Worm (Caenorhabditis elegans): ENCODE measurements around the gene Y39B6A.41.

Gene Y39B6A.41

DNA sequence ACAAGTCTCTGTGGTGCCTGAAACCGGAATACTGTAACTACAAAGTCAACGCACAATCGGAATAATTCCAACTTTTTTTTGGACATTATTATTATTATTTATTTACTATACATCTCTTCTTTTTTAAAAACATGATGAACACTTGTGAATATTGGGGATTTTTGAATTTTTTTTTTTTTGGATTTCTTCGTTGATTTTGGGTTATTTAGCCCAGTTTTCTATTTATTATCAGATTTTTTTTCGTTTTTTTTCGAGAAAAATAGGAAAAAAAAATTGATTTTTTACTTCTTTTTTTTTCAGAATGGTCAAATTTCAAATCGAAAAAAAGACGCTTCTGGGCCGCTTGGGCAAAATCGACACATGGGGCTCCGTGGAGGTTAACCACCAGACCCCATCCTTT, 20.3 kb upstream of the Y39B6A.41 start, which contains the start of gene tgt-2:
TSS of gene tgt-2 (plus strand) at position 301 of the 400 bp plus-strand sequence.
- TF ChIP-seq ceh-58 (GFP tag; IDR thresholded peaks at IDR 0.05): no peak
- no peak for TF ChIP-seq hlh-12 (tag; optimal IDR thresholded peaks at IDR 0.05)
- TF ChIP-seq nfya-1 (tag; optimal IDR thresholded peaks at IDR 0.05; ENCODE audit: borderline replicate concordance, insufficient read depth): no peak
- no peak for TF ChIP-seq hsf-1 (GFP tag; IDR thresholded peaks at IDR 0.05)
- TF ChIP-seq ztf-28 (GFP tag; IDR thresholded peaks at IDR 0.05): no peak
- TF ChIP-seq fkh-3 (tag; optimal IDR thresholded peaks at IDR 0.05): no peak
- no peak for TF ChIP-seq snpc-4 (GFP tag; optimal IDR thresholded peaks at IDR 0.05)
- TF ChIP-seq snpc-4 (tag; optimal IDR thresholded peaks at IDR 0.05): no peak
- TF ChIP-seq lin-26 (GFP tag; IDR thresholded peaks at IDR 0.05): no peak
- no peak for TF ChIP-seq ccch-3 (GFP tag; optimal IDR thresholded peaks at IDR 0.05)
- TF ChIP-seq F55B11.4 (tag; optimal IDR thresholded peaks at IDR 0.05; ENCODE audit: borderline replicate concordance, insufficient read depth): no peak
- no peak for TF ChIP-seq gei-17 (GFP tag; optimal IDR thresholded peaks at IDR 0.05)
- no peak for TF ChIP-seq let-526 (GFP tag; IDR thresholded peaks at IDR 0.05)
- no peak for TF ChIP-seq cebp-1 (GFP tag; IDR thresholded peaks at IDR 0.05)
- no peak for TF ChIP-seq cebp-1 (tag; optimal IDR thresholded peaks at IDR 0.05)
- TF ChIP-seq cebp-2 (GFP tag; IDR thresholded peaks at IDR 0.05): no peak
- no peak for TF ChIP-seq F23B12.7 (tag; optimal IDR thresholded peaks at IDR 0.05; ENCODE audit: insufficient read depth)
- no peak for TF ChIP-seq ztf-25 (GFP tag; IDR thresholded peaks at IDR 0.05)
- no peak for TF ChIP-seq attf-6 (GFP tag; IDR thresholded peaks at IDR 0.05)
- no peak for TF ChIP-seq rpc-1 (optimal IDR thresholded peaks at IDR 0.05)
- no peak for TF ChIP-seq rpc-1 (tag; optimal IDR thresholded peaks at IDR 0.05)
- no peak for TF ChIP-seq ekl-4 (GFP tag; IDR thresholded peaks at IDR 0.05)

DNA sequence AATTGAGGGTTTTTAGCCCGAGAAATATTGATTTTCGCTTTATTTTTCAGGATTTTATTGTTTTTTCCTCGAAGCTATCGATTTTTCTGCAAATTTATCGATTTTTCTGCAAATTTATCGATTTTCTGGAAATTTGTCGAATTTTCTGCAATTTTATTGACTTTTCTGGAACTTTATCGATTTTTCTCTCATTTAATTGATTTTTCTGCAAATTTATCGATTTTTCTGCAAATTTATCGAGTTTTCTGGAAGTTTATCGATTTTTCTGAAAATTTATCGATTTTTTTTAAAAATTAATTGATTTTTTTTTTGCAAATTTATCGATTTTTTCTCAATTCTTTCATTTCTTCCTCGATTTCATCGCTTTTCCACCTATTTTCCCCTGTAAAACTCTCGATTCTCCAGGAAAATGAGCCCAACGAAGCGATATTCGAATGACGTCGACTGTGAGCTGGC, 15.8 kb upstream of the Y39B6A.41 start, which contains the start of gene gtf-2F2:
TSS of gene gtf-2F2 (plus strand) at position 406 of the 456 bp plus-strand sequence.
- TF ChIP-seq ztf-26 (tag; optimal IDR thresholded peaks at IDR 0.05): no peak
- TF ChIP-seq dpl-1 (GFP tag; optimal IDR thresholded peaks at IDR 0.05): no peak
- TF ChIP-seq pbrm-1 (GFP tag; IDR thresholded peaks at IDR 0.05): no peak
- no peak for TF ChIP-seq snpc-1.1 (tag; optimal IDR thresholded peaks at IDR 0.05; ENCODE audit: insufficient read depth)
- no peak for TF ChIP-seq repo-1 (tag; optimal IDR thresholded peaks at IDR 0.05)
- no peak for TF ChIP-seq madf-6 (GFP tag; IDR thresholded peaks at IDR 0.05)
- TF ChIP-seq somi-1 (GFP tag; optimal IDR thresholded peaks at IDR 0.05): no peak
- TF ChIP-seq ztf-25 (GFP tag; IDR thresholded peaks at IDR 0.05): no peak
- no peak for TF ChIP-seq mel-28 (tag; optimal IDR thresholded peaks at IDR 0.05; ENCODE audit: borderline replicate concordance)
- TF ChIP-seq ztf-28 (GFP tag; IDR thresholded peaks at IDR 0.05): no peak
- no peak for TF ChIP-seq madf-8 (GFP tag; conservative IDR thresholded peaks at IDR 0.05)
- TF ChIP-seq B0336.3 (GFP tag; IDR thresholded peaks at IDR 0.05): no peak
- no peak for TF ChIP-seq egl-44 (GFP tag; IDR thresholded peaks at IDR 0.05)
- TF ChIP-seq dox-1 (GFP tag; IDR thresholded peaks at IDR 0.05): no peak
- no peak for TF ChIP-seq lsy-27 (tag; optimal IDR thresholded peaks at IDR 0.05; ENCODE audit: borderline replicate concordance, insufficient read depth)
- no peak for TF ChIP-seq mxl-1 (tag; optimal IDR thresholded peaks at IDR 0.05)
- TF ChIP-seq unc-62 (GFP tag; optimal IDR thresholded peaks at IDR 0.05): no peak
- no peak for TF ChIP-seq sdz-38 (tag; optimal IDR thresholded peaks at IDR 0.05)
- TF ChIP-seq F22D6.2 (tag; optimal IDR thresholded peaks at IDR 0.05): no peak

Measured in whole organism, young adult.